Worm (Caenorhabditis elegans) whole organism, L3 larva: ENCODE results near the gene K02E2.1.
A peak's percentile ranks its signal among the peaks of the same experiment; 100 is the strongest.

ENCODE experiments used
- R02D3.7 ChIP-seq: fragments of 150-350 bp; optimal IDR thresholded peaks from 2 replicates; lab custom pipeline; 2014; ENCODE audit warnings: missing biosample characterization, missing genetic modification characterization
- ZK546.5 ChIP-seq: sonication (generic microtip); optimal IDR thresholded peaks from 2 replicates; lab custom pipeline; 2017; ENCODE audit warnings: missing biosample characterization, missing genetic modification characterization
- aly-2 ChIP-seq: fragments of 150-350 bp; optimal IDR thresholded peaks from 2 replicates; lab custom pipeline; 2014; ENCODE audit warnings: missing biosample characterization, missing genetic modification characterization
- ceh-82 ChIP-seq: fragments of 150-350 bp; optimal IDR thresholded peaks from 2 replicates; lab custom pipeline; 2014; ENCODE audit warnings: missing biosample characterization, missing genetic modification characterization
- ceh-9 ChIP-seq: sonication (generic microtip); optimal IDR thresholded peaks from 2 replicates; lab custom pipeline; 2018; ENCODE audit warnings: missing biosample characterization, missing genetic modification characterization
- daf-12 ChIP-seq: fragments of 150-350 bp; optimal IDR thresholded peaks from 2 replicates; lab custom pipeline; 2014; ENCODE audit warnings: missing biosample characterization, missing genetic modification reagents, missing genetic modification characterization
- egl-27 ChIP-seq: sonication (generic microtip); optimal IDR thresholded peaks from 4 replicates; lab custom pipeline; 2017; ENCODE audit warnings: missing biosample characterization, missing genetic modification reagents, missing genetic modification characterization
- elt-1 ChIP-seq: fragments of 150-350 bp; optimal IDR thresholded peaks from 2 replicates; lab custom pipeline; 2014; ENCODE audit warnings: missing biosample characterization, missing genetic modification characterization
- elt-2 ChIP-seq: sonication (generic microtip); optimal IDR thresholded peaks from 2 replicates; lab custom pipeline; 2016; ENCODE audit warnings: missing genetic modification reagents, mild to moderate bottlenecking, missing genetic modification characterization, missing compliant biosample characterization
- elt-3 ChIP-seq, 3 experiments: fragments of 150-350 bp in 1 of 3; sonication (generic microtip) in 2 of 3; optimal IDR thresholded peaks; 2 replicates in 2 of 3; 4 replicates in 1 of 3; lab custom pipeline; 2014 to 2017; ENCODE audit warnings: missing biosample characterization in 3 of 3, missing genetic modification characterization in 3 of 3
- fkh-10 ChIP-seq: sonication (generic microtip); optimal IDR thresholded peaks from 2 replicates; lab custom pipeline; 2017; ENCODE audit warnings: missing biosample characterization, missing genetic modification reagents, missing genetic modification characterization
- fkh-2 ChIP-seq: fragments of 150-350 bp; optimal IDR thresholded peaks from 2 replicates; lab custom pipeline; 2014; ENCODE audit warnings: missing biosample characterization, missing genetic modification reagents, missing genetic modification characterization
- fos-1 ChIP-seq: fragments of 150-350 bp; optimal IDR thresholded peaks from 2 replicates; lab custom pipeline; 2014; ENCODE audit warnings: missing biosample characterization, missing genetic modification characterization
- hmg-11 ChIP-seq: sonication (generic microtip); optimal IDR thresholded peaks from 2 replicates; lab custom pipeline; 2016; ENCODE audit warnings: missing genetic modification characterization, missing compliant biosample characterization
- jun-1 ChIP-seq: fragments of 150-350 bp; optimal IDR thresholded peaks from 2 replicates; lab custom pipeline; 2014; ENCODE audit warnings: missing biosample characterization, missing genetic modification reagents, missing genetic modification characterization
- lin-15B ChIP-seq: fragments of 150-350 bp; optimal IDR thresholded peaks from 2 replicates; lab custom pipeline; 2014; ENCODE audit warnings: missing biosample characterization, missing genetic modification characterization
- lsy-12 ChIP-seq: sonication (generic microtip); optimal IDR thresholded peaks from 2 replicates; lab custom pipeline; 2016; ENCODE audit warnings: mild to moderate bottlenecking, missing genetic modification characterization, missing compliant biosample characterization
- mdl-1 ChIP-seq: fragments of 150-350 bp; optimal IDR thresholded peaks from 2 replicates; lab custom pipeline; 2014; ENCODE audit warnings: missing biosample characterization, missing genetic modification characterization
- mml-1 ChIP-seq: fragments of 150-350 bp; sonication (generic microtip); optimal IDR thresholded peaks from 3 replicates; lab custom pipeline; 2014; ENCODE audit warnings: missing biosample characterization, missing genetic modification characterization
- nfya-1 ChIP-seq: sonication (generic microtip); optimal IDR thresholded peaks from 2 replicates; lab custom pipeline; 2017; ENCODE audit warnings: missing genetic modification characterization, mild to moderate bottlenecking, missing compliant biosample characterization, antibody characterized with exemption, moderate library complexity; ENCODE audit not compliant: insufficient read depth
- nhr-12 ChIP-seq: fragments of 150-350 bp; optimal IDR thresholded peaks from 2 replicates; lab custom pipeline; 2014; ENCODE audit warnings: missing biosample characterization, missing genetic modification characterization
- nhr-23 ChIP-seq: fragments of 150-350 bp; optimal IDR thresholded peaks from 2 replicates; lab custom pipeline; 2014; ENCODE audit warnings: missing biosample characterization, missing genetic modification reagents, missing genetic modification characterization
- nhr-237 ChIP-seq: fragments of 150-350 bp; optimal IDR thresholded peaks from 2 replicates; lab custom pipeline; 2014; ENCODE audit warnings: missing biosample characterization, missing genetic modification characterization
- nhr-25 ChIP-seq: sonication (generic microtip); optimal IDR thresholded peaks from 2 replicates; lab custom pipeline; 2017; ENCODE audit warnings: missing biosample characterization, missing genetic modification characterization
- nhr-43 ChIP-seq: sonication (generic microtip); optimal IDR thresholded peaks from 2 replicates; lab custom pipeline; 2016; ENCODE audit warnings: mild to moderate bottlenecking, missing genetic modification characterization, missing compliant biosample characterization; ENCODE audit not compliant: poor library complexity, severe bottlenecking
- nhr-67 ChIP-seq: fragments of 150-350 bp; optimal IDR thresholded peaks from 2 replicates; lab custom pipeline; 2014; ENCODE audit warnings: missing biosample characterization, missing genetic modification characterization
- nhr-77 ChIP-seq: fragments of 150-350 bp; optimal IDR thresholded peaks from 2 replicates; lab custom pipeline; 2014; ENCODE audit warnings: missing biosample characterization, missing genetic modification characterization
- pqm-1 ChIP-seq: fragments of 150-350 bp; optimal IDR thresholded peaks from 2 replicates; lab custom pipeline; 2017; ENCODE audit warnings: missing biosample characterization, missing genetic modification characterization, inconsistent platforms
- sea-2 ChIP-seq: fragments of 150-350 bp; sonication (generic microtip); optimal IDR thresholded peaks from 4 replicates; lab custom pipeline; 2014; ENCODE audit warnings: missing biosample characterization, missing genetic modification reagents, missing genetic modification characterization
- skn-1 ChIP-seq: fragments of 150-350 bp; optimal IDR thresholded peaks from 2 replicates; lab custom pipeline; 2014; ENCODE audit warnings: missing biosample characterization, missing genetic modification characterization
- snpc-4 ChIP-seq: fragments of 150-350 bp; optimal IDR thresholded peaks from 2 replicates; lab custom pipeline; 2014; ENCODE audit warnings: missing biosample characterization, missing genetic modification characterization
- tbx-2 ChIP-seq: sonication (generic microtip); optimal IDR thresholded peaks from 2 replicates; lab custom pipeline; 2016; ENCODE audit warnings: mild to moderate bottlenecking, missing genetic modification characterization, missing compliant biosample characterization
- unc-39 ChIP-seq: sonication (generic microtip); optimal IDR thresholded peaks from 4 replicates; lab custom pipeline; 2017; ENCODE audit warnings: missing biosample characterization, missing genetic modification characterization
- unc-62 ChIP-seq: fragments of 150-350 bp; sonication (generic microtip); optimal IDR thresholded peaks from 4 replicates; lab custom pipeline; 2014; ENCODE audit warnings: missing biosample characterization, missing genetic modification reagents, missing genetic modification characterization
- zag-1 ChIP-seq: fragments of 150-350 bp; optimal IDR thresholded peaks from 2 replicates; lab custom pipeline; 2014; ENCODE audit warnings: missing biosample characterization, missing genetic modification characterization
- ztf-11 ChIP-seq: fragments of 150-350 bp; optimal IDR thresholded peaks from 2 replicates; lab custom pipeline; 2014; ENCODE audit warnings: missing biosample characterization, missing genetic modification characterization
- ztf-4 ChIP-seq: fragments of 150-350 bp; optimal IDR thresholded peaks from 2 replicates; lab custom pipeline; 2014; ENCODE audit warnings: missing biosample characterization, missing genetic modification characterization

Gene K02E2.1

ce11 chrV:20335264-20335663 lies 16.0 kb upstream of the K02E2.1 start, which contains the start of gene Y38H6A.5:
TSS of gene Y38H6A.5 (minus strand) at chrV:20335364.
- TF ChIP-seq mml-1 (tag; lab: Kevin White, UChicago): no peak
- no peak for TF ChIP-seq nhr-43 (tag; lab: Kevin White, UChicago)
- no peak for TF ChIP-seq fos-1 (tag; lab: Kevin White, UChicago)
- no peak for TF ChIP-seq jun-1
- TF ChIP-seq daf-12 (tag; lab: Kevin White, UChicago): no peak
- TF ChIP-seq ceh-82 (tag; lab: Kevin White, UChicago): no peak
- TF ChIP-seq elt-3 (tag; optimal IDR thresholded peaks at IDR 0.05; lab: Kevin White, UChicago): no peak
- no peak for TF ChIP-seq aly-2
- TF ChIP-seq nhr-23 (tag; lab: Kevin White, UChicago): no peak

- TF ChIP-seq egl-27 (tag; lab: Kevin White, UChicago): no peak
- no peak for TF ChIP-seq jun-1
- no peak for TF ChIP-seq nhr-23 (tag; lab: Kevin White, UChicago)
These were observed 13.3 kb upstream of the K02E2.1 start for ce11 chrV:20338020-20338419.

- no peak for TF ChIP-seq snpc-4 (tag; lab: Kevin White, UChicago)
- TF ChIP-seq ztf-11 (tag; lab: Kevin White, UChicago): no peak
- TF ChIP-seq fkh-10 (GFP tag; lab: Kevin White, UChicago): peak; percentile 65
- TF ChIP-seq, all 47 proteins: peak for 1
These were observed 12.4 kb upstream of the K02E2.1 start for ce11 chrV:20338870-20339269.

- TF ChIP-seq nhr-237: no peak
- TF ChIP-seq ceh-9 (tag; lab: Kevin White, UChicago): no peak
- no peak for TF ChIP-seq skn-1 (tag; lab: Kevin White, UChicago)
- no peak for TF ChIP-seq nhr-25 (tag; lab: Kevin White, UChicago)
- no peak for TF ChIP-seq lin-15B (tag; lab: Kevin White, UChicago)
- TF ChIP-seq ZK546.5: no peak
- no peak for TF ChIP-seq unc-62 (GFP tag; lab: Kevin White, UChicago)
- no peak for TF ChIP-seq pqm-1 (tag; lab: Kevin White, UChicago)
- TF ChIP-seq elt-2 (tag; lab: Kevin White, UChicago): no peak
- TF ChIP-seq nhr-12 (tag; lab: Kevin White, UChicago): no peak
- TF ChIP-seq daf-12 (tag; lab: Kevin White, UChicago): no peak
- no peak for TF ChIP-seq snpc-4 (tag; lab: Kevin White, UChicago)
- no peak for TF ChIP-seq ztf-4 (tag; lab: Kevin White, UChicago)
These were observed 6.4 kb upstream of the K02E2.1 start, which contains the start of gene Y38H6A.3 for ce11 chrV:20344889-20345288. TSS of gene Y38H6A.3 (plus strand) at chrV:20345189.

- TF ChIP-seq elt-1 (no peak), lin-15B (tag; lab: Kevin White, UChicago) (no peak), unc-62 (GFP tag; lab: Kevin White, UChicago) (no peak), R02D3.7 (no peak), pqm-1 (tag; lab: Kevin White, UChicago) (no peak), nfya-1 (tag; lab: Kevin White, UChicago) (no peak), fos-1 (tag; lab: Kevin White, UChicago) (no peak), nhr-77 (tag; lab: Kevin White, UChicago) (no peak), nhr-67 (tag; lab: Kevin White, UChicago) (no peak), unc-39 (tag; lab: Kevin White, UChicago) (no peak), nhr-23 (tag; lab: Kevin White, UChicago) (no peak), mdl-1 (tag; lab: Kevin White, UChicago) (no peak), fkh-2 (tag; lab: Kevin White, UChicago) (no peak), ztf-11 (tag; lab: Kevin White, UChicago) (no peak), ceh-9 (tag; lab: Kevin White, UChicago) (no peak), nhr-237 (no peak), daf-12 (tag; lab: Kevin White, UChicago) (no peak), aly-2 (no peak)
These were observed 3.7 kb upstream of the K02E2.1 start for ce11 chrV:20347625-20348024.

- TF ChIP-seq lsy-12 (no peak), elt-3 (tag; optimal IDR thresholded peaks at IDR 0.05; lab: Kevin White, UChicago) (no peak), unc-62 (GFP tag; lab: Kevin White, UChicago) (no peak), fkh-2 (tag; lab: Kevin White, UChicago) (no peak), sea-2 (GFP tag; lab: Kevin White, UChicago) (no peak), hmg-11 (tag; lab: Kevin White, UChicago) (no peak), mdl-1 (tag; lab: Kevin White, UChicago) (no peak), tbx-2 (no peak), aly-2 (no peak), unc-39 (tag; lab: Kevin White, UChicago) (no peak), zag-1 (tag; lab: Kevin White, UChicago) (no peak)
These were observed 913 bp upstream of the K02E2.1 start for ce11 chrV:20350382-20350781.
